Worm (Caenorhabditis elegans) whole organism, late embryonic: ENCODE data around the gene F54H12.7.

ENCODE experiments used
- K09A11.1 ChIP-seq: sonication (generic microtip); optimal IDR thresholded peaks from 2 replicates; lab custom pipeline; 2017; ENCODE audit warnings: antibody characterized with exemption, mild to moderate bottlenecking, missing genetic modification characterization, missing compliant biosample characterization; ENCODE audit not compliant: insufficient read depth
- T23F11.4 ChIP-seq: fragments of 200-800 bp; sonication (Bioruptor generic); optimal IDR thresholded peaks from 2 replicates; lab custom pipeline; 2018; ENCODE audit warnings: mild to moderate bottlenecking, missing genetic modification characterization, missing compliant biosample characterization
- ama-1 ChIP-seq: fragments of 150-350 bp; optimal IDR thresholded peaks from 2 replicates; lab custom pipeline; 2014
- ceh-18 ChIP-seq: sonication (generic microtip); optimal IDR thresholded peaks from 2 replicates; lab custom pipeline; 2016; ENCODE audit warnings: missing genetic modification characterization, missing compliant biosample characterization
- ceh-24 ChIP-seq: sonication (generic microtip); optimal IDR thresholded peaks from 2 replicates; lab custom pipeline; 2016; ENCODE audit warnings: mild to moderate bottlenecking, missing genetic modification characterization, missing compliant biosample characterization
- ceh-30 ChIP-seq: fragments of 150-350 bp; optimal IDR thresholded peaks from 2 replicates; lab custom pipeline; 2014; ENCODE audit warnings: missing biosample characterization, missing genetic modification characterization
- ceh-45 ChIP-seq: fragments of 200-800 bp; sonication (Bioruptor generic); IDR thresholded peaks from 2 replicates; pipeline ENCODE4 v1.3.6; 2022; ENCODE audit warnings: missing genetic modification reagents, missing genetic modification characterization, missing compliant biosample characterization
- ceh-48 ChIP-seq: sonication (generic microtip); optimal IDR thresholded peaks from 2 replicates; lab custom pipeline; 2016; ENCODE audit warnings: missing genetic modification characterization, inconsistent platforms, missing compliant biosample characterization
- ceh-6 ChIP-seq: fragments of 200-800 bp; sonication (Bioruptor generic); optimal IDR thresholded peaks from 2 replicates; lab custom pipeline; 2018; ENCODE audit warnings: mild to moderate bottlenecking, missing genetic modification characterization, missing compliant biosample characterization
- dmd-4 ChIP-seq: sonication (generic microtip); optimal IDR thresholded peaks from 2 replicates; lab custom pipeline; 2016; ENCODE audit warnings: borderline replicate concordance, missing genetic modification characterization, missing compliant biosample characterization
- fkh-6 ChIP-seq: sonication (generic microtip); optimal IDR thresholded peaks from 2 replicates; lab custom pipeline; 2016; ENCODE audit warnings: missing genetic modification characterization, missing compliant biosample characterization
- gmeb-2 ChIP-seq: sonication (generic microtip); optimal IDR thresholded peaks from 2 replicates; lab custom pipeline; 2016; ENCODE audit warnings: missing genetic modification characterization, inconsistent platforms, missing compliant biosample characterization
- hlh-13 ChIP-seq: fragments of 200-800 bp; sonication (Bioruptor generic); optimal IDR thresholded peaks from 2 replicates; lab custom pipeline; 2018; ENCODE audit warnings: mild to moderate bottlenecking, missing genetic modification characterization, missing compliant biosample characterization
- hlh-15 ChIP-seq: sonication (generic microtip); optimal IDR thresholded peaks from 2 replicates; lab custom pipeline; 2016; ENCODE audit warnings: missing genetic modification characterization, missing compliant biosample characterization
- hlh-30 ChIP-seq: sonication (generic microtip); optimal IDR thresholded peaks from 2 replicates; lab custom pipeline; 2017; ENCODE audit warnings: antibody characterized with exemption, missing genetic modification characterization, missing compliant biosample characterization; ENCODE audit not compliant: insufficient read depth
- hlh-6 ChIP-seq: sonication (generic microtip); optimal IDR thresholded peaks from 2 replicates; lab custom pipeline; 2016; ENCODE audit warnings: missing genotype, missing genetic modification characterization, missing compliant biosample characterization
- hlh-8 ChIP-seq: sonication (generic microtip); optimal IDR thresholded peaks from 2 replicates; lab custom pipeline; 2016; ENCODE audit warnings: missing genotype, missing genetic modification characterization, missing compliant biosample characterization
- lim-6 ChIP-seq: sonication (generic microtip); optimal IDR thresholded peaks from 2 replicates; lab custom pipeline; 2016; ENCODE audit warnings: missing genetic modification characterization, missing compliant biosample characterization
- lin-11 ChIP-seq: fragments of 200-800 bp; sonication (Bioruptor generic); optimal IDR thresholded peaks from 2 replicates; lab custom pipeline; 2018; ENCODE audit warnings: mild to moderate bottlenecking, missing genetic modification characterization, missing compliant biosample characterization
- nfya-1 ChIP-seq: sonication (generic microtip); optimal IDR thresholded peaks from 2 replicates; lab custom pipeline; 2017; ENCODE audit warnings: missing genetic modification characterization, mild to moderate bottlenecking, missing compliant biosample characterization, antibody characterized with exemption, moderate library complexity
- nhr-11 ChIP-seq: fragments of 150-350 bp; optimal IDR thresholded peaks from 2 replicates; lab custom pipeline; 2014; ENCODE audit warnings: missing biosample characterization, missing genetic modification characterization
- npax-4 ChIP-seq: sonication (generic microtip); optimal IDR thresholded peaks from 2 replicates; lab custom pipeline; 2016; ENCODE audit warnings: missing genetic modification characterization, missing compliant biosample characterization
- odd-2 ChIP-seq: sonication (generic microtip); optimal IDR thresholded peaks from 2 replicates; lab custom pipeline; 2017; ENCODE audit warnings: antibody characterized with exemption, mild to moderate bottlenecking, missing genetic modification characterization, missing compliant biosample characterization
- pag-3 ChIP-seq: sonication (generic microtip); optimal IDR thresholded peaks from 2 replicates; lab custom pipeline; 2016; ENCODE audit warnings: missing compliant biosample characterization, missing genetic modification characterization, borderline replicate concordance
- pqm-1 ChIP-seq: sonication (generic microtip); optimal IDR thresholded peaks from 2 replicates; lab custom pipeline; 2016; ENCODE audit warnings: missing genetic modification characterization, missing compliant biosample characterization
- ref-2 ChIP-seq: sonication (generic microtip); optimal IDR thresholded peaks from 2 replicates; lab custom pipeline; 2016; ENCODE audit warnings: missing genetic modification characterization, missing compliant biosample characterization
- rnt-1 ChIP-seq: sonication (generic microtip); optimal IDR thresholded peaks from 2 replicates; lab custom pipeline; 2016; ENCODE audit warnings: missing genetic modification characterization, missing compliant biosample characterization
- sdc-2 ChIP-seq: sonication (generic microtip); optimal IDR thresholded peaks from 2 replicates; lab custom pipeline; 2016; ENCODE audit warnings: missing genotype, missing genetic modification characterization, missing compliant biosample characterization
- sox-4 ChIP-seq: sonication (generic microtip); optimal IDR thresholded peaks from 2 replicates; lab custom pipeline; 2017; ENCODE audit warnings: mild to moderate bottlenecking, missing genetic modification characterization, inconsistent platforms, missing compliant biosample characterization
- tbx-2 ChIP-seq: sonication (generic microtip); optimal IDR thresholded peaks from 2 replicates; lab custom pipeline; 2016; ENCODE audit warnings: missing genetic modification characterization, missing compliant biosample characterization
- tbx-7 ChIP-seq: sonication (generic microtip); optimal IDR thresholded peaks from 2 replicates; lab custom pipeline; 2016; ENCODE audit warnings: missing genotype, missing genetic modification characterization, missing compliant biosample characterization
- ttx-3 ChIP-seq: sonication (generic microtip); optimal IDR thresholded peaks from 2 replicates; lab custom pipeline; 2016; ENCODE audit warnings: missing genetic modification reagents, missing genetic modification characterization, missing compliant biosample characterization
- unc-42 ChIP-seq: sonication (generic microtip); optimal IDR thresholded peaks from 2 replicates; lab custom pipeline; 2016; ENCODE audit warnings: missing genotype, missing genetic modification characterization, missing compliant biosample characterization
- zip-5 ChIP-seq: sonication (generic microtip); optimal IDR thresholded peaks from 2 replicates; lab custom pipeline; 2016; ENCODE audit warnings: missing genetic modification characterization, missing compliant biosample characterization

The F54H12.7 gene

ce11 chrIII:7997447-7998046 lies 28.4 kb downstream of the F54H12.7 start:
- TF ChIP-seq hlh-8 (tag; lab: Kevin White, UChicago) (no peak), ceh-24 (tag; lab: Kevin White, UChicago) (no peak), ref-2 (tag; lab: Kevin White, UChicago) (no peak), lin-11 (tag; lab: Kevin White, UChicago) (no peak), rnt-1 (tag; lab: Kevin White, UChicago) (no peak), zip-5 (tag; lab: Kevin White, UChicago) (no peak), pqm-1 (no peak), unc-42 (no peak), hlh-13 (GFP tag; lab: Kevin White, UChicago) (no peak)
- TF ChIP-seq, all 69 proteins: peak for 0

- no peak for TF ChIP-seq pag-3
- no peak for TF ChIP-seq nhr-11
- TF ChIP-seq tbx-2 (tag; lab: Kevin White, UChicago): no peak
- no peak for TF ChIP-seq ceh-48 (tag; lab: Kevin White, UChicago)
- no peak for TF ChIP-seq ref-2 (tag; lab: Kevin White, UChicago)
- no peak for TF ChIP-seq ceh-30
- no peak for TF ChIP-seq sdc-2 (tag; lab: Kevin White, UChicago)
- no peak for TF ChIP-seq hlh-6 (tag; lab: Kevin White, UChicago)
- no peak for TF ChIP-seq hlh-15 (tag; lab: Kevin White, UChicago)
- TF ChIP-seq lim-6: no peak
- no peak for TF ChIP-seq lin-11 (tag; lab: Kevin White, UChicago)
- no peak for TF ChIP-seq K09A11.1
- TF ChIP-seq ceh-18 (tag; lab: Kevin White, UChicago): no peak
- TF ChIP-seq npax-4 (tag; lab: Kevin White, UChicago): no peak
- no peak for TF ChIP-seq fkh-6 (tag; lab: Kevin White, UChicago)
Observed at ce11 chrIII:8001557-8001956, 32.4 kb downstream of the F54H12.7 start.

- TF ChIP-seq hlh-8 (tag; lab: Kevin White, UChicago): no peak
- TF ChIP-seq odd-2: no peak
- TF ChIP-seq, all 69 proteins: peak for 0
Observed at ce11 chrIII:8004091-8004490, 34.9 kb downstream of the F54H12.7 start, which contains the start of gene C06G4.6. Gene C06G4.6 (plus strand): TSS chrIII:8004391.

ce11 chrIII:8009769-8010168 lies 40.6 kb downstream of the F54H12.7 start, which contains the start of gene cit-1.1:
Gene cit-1.1 (minus strand): TSS chrIII:8009821.
- TF ChIP-seq zip-5 (tag; lab: Kevin White, UChicago): no peak
- TF ChIP-seq hlh-30: peak; percentile 22

ce11 chrIII:8010260-8010822 lies 41.2 kb downstream of the F54H12.7 start, which contains the start of gene cit-1.2:
Gene cit-1.2 (plus strand): TSS chrIII:8010772.
- no peak for TF ChIP-seq K09A11.1
- no peak for TF ChIP-seq odd-2
- TF ChIP-seq tbx-7 (tag; lab: Kevin White, UChicago): no peak
- TF ChIP-seq T23F11.4 (GFP tag; lab: Kevin White, UChicago): no peak
- no peak for TF ChIP-seq ttx-3 (tag; lab: Kevin White, UChicago)
- no peak for TF ChIP-seq hlh-8 (tag; lab: Kevin White, UChicago)
- peak; percentile 11 for TF ChIP-seq ceh-48 (tag; lab: Kevin White, UChicago)
- no peak for TF ChIP-seq dmd-4
- TF ChIP-seq ceh-45 (GFP tag; lab: Robert Waterston, UW): no peak
- TF ChIP-seq, all 69 proteins: peak for 1

ce11 chrIII:8013582-8013981 lies 44.4 kb downstream of the F54H12.7 start:
- TF ChIP-seq T23F11.4 (GFP tag; lab: Kevin White, UChicago) (no peak), nfya-1 (tag; lab: Kevin White, UChicago) (no peak), dmd-4 (no peak), sox-4 (tag; lab: Kevin White, UChicago) (no peak), ref-2 (tag; lab: Kevin White, UChicago) (no peak), ceh-48 (tag; lab: Kevin White, UChicago) (no peak), hlh-6 (tag; lab: Kevin White, UChicago) (no peak), nhr-11 (no peak), ama-1 (lab: Kevin White, UChicago) (no peak), gmeb-2 (tag; lab: Kevin White, UChicago) (no peak), ceh-30 (no peak), hlh-15 (tag; lab: Kevin White, UChicago) (no peak), ceh-18 (tag; lab: Kevin White, UChicago) (no peak), ceh-6 (GFP tag; lab: Kevin White, UChicago) (no peak)
